Fruit fly (Drosophila melanogaster): ENCODE results near the gene CG7290.

Gene CG7290

dm6 chr3L:20198138-20198559, 7.7 kb downstream of the CG7290 start, which contains the start of gene CG42674 (continued):
- TF ChIP-seq sens-2 (GFP tag; IDR thresholded peaks at IDR 0.05) (no peak), Bgb (GFP tag; IDR thresholded peaks at IDR 0.05; ENCODE audit: partially characterized antibody) (peak; percentile 17; the same call in 1 of the 2 replicates), CG8478 (optimal IDR thresholded peaks at IDR 0.05) (no peak), Eip74EF (GFP tag; optimal IDR thresholded peaks at IDR 0.05) (no peak), CG10366 (GFP tag; IDR thresholded peaks at IDR 0.05) (no peak), aop (GFP tag; IDR thresholded peaks at IDR 0.05) (no peak), CG15601 (tag; optimal IDR thresholded peaks at IDR 0.05) (peak; percentile 60), Deaf1 (tag; optimal IDR thresholded peaks at IDR 0.05) (no peak), CG11504 (tag; optimal IDR thresholded peaks at IDR 0.05) (peak; percentile 60), Hr3 (GFP tag; optimal IDR thresholded peaks at IDR 0.05) (no peak), Sox100B (GFP tag; optimal IDR thresholded peaks at IDR 0.05) (no peak), CG18011 (GFP tag; optimal IDR thresholded peaks at IDR 0.05) (peak; percentile 64), chn (GFP tag; optimal IDR thresholded peaks at IDR 0.05) (no peak), ase (GFP tag; IDR thresholded peaks at IDR 0.05) (0 out of 3 replicates have a peak, but pooled peaks have one; percentile 8), CG30431 (GFP tag; optimal IDR thresholded peaks at IDR 0.05) (no peak), CG11398 (GFP tag; optimal IDR thresholded peaks at IDR 0.05) (no peak), ftz-f1 (GFP tag; optimal IDR thresholded peaks at IDR 0.05) (peak; percentile 10), lov (optimal IDR thresholded peaks at IDR 0.05) (no peak), lov (GFP tag; IDR thresholded peaks at IDR 0.05) (no peak)

dm6 chr3L:20197698-20198097, 8.1 kb downstream of the CG7290 start:
- peak in 1 of 2 experiments; percentile 96 for TF ChIP-seq Pdp1 (GFP tag; optimal IDR thresholded peaks at IDR 0.05)
- TF ChIP-seq chinmo (GFP tag; IDR thresholded peaks at IDR 0.05; ENCODE audit: partially characterized antibody): 0 out of 4 replicates have a peak, but pooled peaks have one; percentile 13
- TF ChIP-seq sens (GFP tag): peak; percentile 56
- no peak for TF ChIP-seq CG7987 (GFP tag; optimal IDR thresholded peaks at IDR 0.05)
- peak; percentile 2 for TF ChIP-seq cg (GFP tag; optimal IDR thresholded peaks at IDR 0.05)
- peak in 1 of 2 experiments; percentile 37 for TF ChIP-seq eve (GFP tag; optimal IDR thresholded peaks at IDR 0.05)

- TF ChIP-seq CG8359 (GFP tag; optimal IDR thresholded peaks at IDR 0.05; ENCODE audit: borderline replicate concordance): no peak
- TF ChIP-seq org-1 (GFP tag; optimal IDR thresholded peaks at IDR 0.05): no peak
- peak; percentile 92 for TF ChIP-seq Meics (GFP tag; optimal IDR thresholded peaks at IDR 0.05)
- peak; percentile 29 for TF ChIP-seq CG10274 (GFP tag; optimal IDR thresholded peaks at IDR 0.05)
- no peak for TF ChIP-seq salm (tag; optimal IDR thresholded peaks at IDR 0.05)
- no peak for TF ChIP-seq bab2 (GFP tag; optimal IDR thresholded peaks at IDR 0.05)
- TF ChIP-seq CG16779 (GFP tag; IDR thresholded peaks at IDR 0.05): no peak
- TF ChIP-seq Atf3 (GFP tag; optimal IDR thresholded peaks at IDR 0.05): no peak
- no peak for TF ChIP-seq CG18262 (tag; optimal IDR thresholded peaks at IDR 0.05)
- TF ChIP-seq gcm (GFP tag; optimal IDR thresholded peaks at IDR 0.05): no peak
- no peak for TF ChIP-seq sc (optimal IDR thresholded peaks at IDR 0.05)
- no peak for TF ChIP-seq sc (GFP tag; optimal IDR thresholded peaks at IDR 0.05)
- TF ChIP-seq CG15601 (tag; optimal IDR thresholded peaks at IDR 0.05): no peak
- TF ChIP-seq CG17385 (GFP tag; optimal IDR thresholded peaks at IDR 0.05): peak; percentile 38
- no peak for TF ChIP-seq H15 (GFP tag; IDR thresholded peaks at IDR 0.05)
- no peak for TF ChIP-seq Tbp (GFP tag; optimal IDR thresholded peaks at IDR 0.05)
- TF ChIP-seq gsb (GFP tag; IDR thresholded peaks at IDR 0.05): no peak
- TF ChIP-seq nom (GFP tag; optimal IDR thresholded peaks at IDR 0.05): no peak
- no peak for TF ChIP-seq eve (GFP tag; optimal IDR thresholded peaks at IDR 0.05)
- TF ChIP-seq D19B (GFP tag; optimal IDR thresholded peaks at IDR 0.05): peak; percentile 75
- TF ChIP-seq CrebB (tag; optimal IDR thresholded peaks at IDR 0.05): no peak
- TF ChIP-seq sima (GFP tag; optimal IDR thresholded peaks at IDR 0.05): no peak
- TF ChIP-seq pfk (GFP tag; optimal IDR thresholded peaks at IDR 0.05): no peak
- no peak for TF ChIP-seq Dp (GFP tag; optimal IDR thresholded peaks at IDR 0.05)
- TF ChIP-seq NfI (GFP tag; optimal IDR thresholded peaks at IDR 0.05): no peak
- TF ChIP-seq dmrt99B (tag; optimal IDR thresholded peaks at IDR 0.05): no peak
- TF ChIP-seq pzg (GFP tag; optimal IDR thresholded peaks at IDR 0.05): no peak
Measured at dm6 chr3L:20197213-20197612, 8.6 kb downstream of the CG7290 start.

Data from whole organism, embryonic.